Fruit fly (Drosophila melanogaster): ENCODE data around the gene Pdp1.

Gene Pdp1

DNA sequence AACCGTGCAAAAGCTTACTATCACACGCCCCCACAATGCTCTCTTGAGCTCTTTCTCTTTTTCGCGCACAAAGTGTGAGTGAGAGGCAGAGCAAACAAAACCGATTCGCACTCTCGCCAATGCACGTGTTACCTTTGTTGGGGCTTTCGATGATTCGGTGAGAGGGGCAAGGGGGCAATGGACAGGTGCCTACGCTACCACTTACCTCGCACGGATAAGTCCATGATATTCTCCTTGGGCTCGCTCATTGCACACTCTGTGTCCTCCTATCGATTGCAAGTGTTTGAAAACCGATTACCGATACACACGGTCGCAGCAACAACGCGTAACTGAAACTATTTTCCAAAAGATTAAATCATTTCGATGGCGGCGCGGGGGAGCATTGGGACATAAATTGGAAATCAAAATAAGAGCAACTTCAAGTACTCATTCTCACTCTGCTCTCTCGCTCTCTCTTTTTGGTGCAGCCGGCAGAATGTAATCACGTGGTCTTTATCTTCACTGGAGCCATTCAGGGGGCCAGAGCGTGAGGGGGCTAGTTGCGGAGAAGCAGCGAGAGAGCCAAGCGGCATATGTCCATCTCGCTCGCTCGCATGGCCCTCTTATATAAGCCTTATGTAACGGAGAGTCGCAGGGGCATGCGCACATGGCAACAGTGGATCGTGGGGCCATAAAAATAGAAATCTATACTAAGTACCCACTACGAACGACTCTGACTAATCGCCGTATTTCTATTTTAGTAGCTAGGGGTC, at the start of gene Pdp1:
TSS of gene Pdp1 (minus strand) at position 334 of the 752 bp plus-strand sequence.
- no peak for TF ChIP-seq CTCF (optimal IDR thresholded peaks at IDR 0.05)
- no peak for TF ChIP-seq CG8478 (optimal IDR thresholded peaks at IDR 0.05)

DNA sequence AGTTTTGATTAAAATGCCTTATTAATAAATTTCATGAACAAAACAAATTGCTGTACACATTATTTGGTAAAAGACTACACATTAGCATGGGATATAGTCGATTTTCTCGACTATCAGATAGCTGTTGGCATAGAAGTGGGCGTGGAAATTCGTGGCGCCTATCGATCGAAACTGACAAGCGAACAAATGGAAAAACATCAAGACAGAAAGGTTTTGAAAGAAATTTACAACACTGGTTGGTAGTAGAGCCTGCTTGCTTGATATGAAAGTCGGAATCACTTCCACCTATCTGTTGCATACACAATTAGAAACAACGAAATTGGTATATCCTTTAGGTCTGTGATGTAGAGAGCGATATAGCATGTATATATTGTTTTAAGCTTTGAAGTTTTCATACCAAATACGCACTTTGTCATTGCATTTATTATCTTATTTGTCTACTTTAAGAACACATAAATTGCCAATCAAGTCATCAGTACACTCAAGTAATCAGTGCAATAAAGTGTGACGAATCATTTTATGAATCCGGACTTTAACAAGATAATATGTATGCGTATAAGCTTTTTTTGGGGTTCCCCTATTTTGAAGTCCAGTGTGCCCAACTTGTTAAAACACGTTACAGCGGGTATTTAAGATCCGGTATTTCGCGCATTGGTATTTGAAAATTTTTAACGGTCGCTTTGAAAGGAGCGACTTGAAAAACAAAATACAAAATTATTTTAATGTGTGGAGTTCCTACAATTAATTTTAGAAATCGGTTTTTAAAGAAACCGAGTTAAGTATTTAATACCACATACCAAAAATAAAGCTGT, 48.8 kb upstream of the Pdp1 start:
- TF ChIP-seq CG8478 (optimal IDR thresholded peaks at IDR 0.05) (no peak), CTCF (optimal IDR thresholded peaks at IDR 0.05) (no peak)

DNA sequence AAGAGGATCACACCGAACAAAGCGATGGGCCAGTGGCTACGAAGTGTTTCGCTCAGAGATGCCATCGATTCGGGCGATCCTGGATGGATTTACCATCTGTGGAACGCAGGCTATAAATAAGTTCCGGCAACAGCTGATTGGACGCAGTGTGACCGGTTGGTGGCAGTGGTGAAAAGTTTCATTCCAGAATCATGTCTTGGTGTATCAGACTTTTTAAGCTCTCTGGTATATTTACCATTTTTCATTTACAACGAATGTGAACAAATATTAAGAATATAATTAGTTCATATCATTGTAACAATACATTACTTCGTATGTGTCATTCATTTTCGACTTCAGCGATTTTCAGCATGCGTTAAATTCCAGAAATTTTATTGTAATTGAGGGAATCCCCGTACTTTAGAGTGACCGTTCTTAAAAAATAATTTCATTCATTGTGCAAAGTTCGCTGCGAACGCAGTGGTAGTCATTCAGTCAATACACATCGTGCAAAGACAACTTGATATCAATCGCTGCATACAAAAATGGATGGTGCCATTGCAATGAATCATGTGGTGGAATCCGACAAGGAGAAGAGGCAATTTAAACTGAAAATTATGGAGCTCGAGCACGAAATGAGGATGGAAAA, 47.9 kb upstream of the Pdp1 start, which contains the start of gene Tmem43:
TSS of gene Tmem43 (minus strand) at position 152 of the 628 bp plus-strand sequence.
- TF ChIP-seq CTCF (optimal IDR thresholded peaks at IDR 0.05) (no peak), CG8478 (optimal IDR thresholded peaks at IDR 0.05) (no peak)

DNA sequence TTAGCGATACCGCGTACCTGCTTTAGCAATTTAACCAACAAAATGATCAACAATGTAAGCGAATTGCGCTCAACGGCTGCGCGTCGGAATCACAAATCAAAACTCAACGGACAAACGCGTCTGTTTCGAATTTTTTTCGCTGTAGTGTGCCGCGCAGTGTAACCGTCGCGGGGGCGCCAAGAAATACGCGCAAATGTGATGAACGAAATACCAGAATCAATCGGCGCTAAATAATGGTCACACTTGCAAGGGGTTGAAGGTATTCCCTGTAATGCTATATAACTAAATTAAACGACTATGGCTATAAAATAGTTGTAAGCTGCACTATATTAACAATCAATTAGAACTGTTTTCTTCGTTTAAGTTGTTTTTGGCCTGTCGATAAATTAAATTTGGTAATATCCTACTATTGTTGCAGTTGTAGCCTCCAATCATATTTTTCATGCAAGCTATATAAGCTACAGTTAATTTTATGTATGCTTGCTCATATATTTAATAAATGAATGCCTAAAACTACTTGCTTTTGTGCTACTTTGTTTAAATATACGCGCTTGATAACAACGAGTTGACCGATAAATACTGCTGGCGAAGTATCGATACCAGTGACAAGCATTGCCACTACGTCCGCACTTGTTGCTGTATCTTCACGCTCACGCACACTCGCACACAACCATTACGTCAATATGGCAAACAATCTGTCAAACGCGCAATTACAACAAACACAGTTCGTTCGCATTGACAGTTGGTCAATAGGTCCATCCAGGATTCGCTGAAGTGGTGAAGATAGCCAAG, 44.8 kb upstream of the Pdp1 start, which contains the start of the genes pbl and CG8281:
TSS of gene pbl (minus strand) at position 190 of the 792 bp plus-strand sequence.
TSS of gene CG8281 (plus strand) at position 699 of the 792 bp plus-strand sequence.
- TF ChIP-seq CG8478 (optimal IDR thresholded peaks at IDR 0.05) (no peak), CTCF (optimal IDR thresholded peaks at IDR 0.05) (peak in 1 of 2 experiments; percentile 4)

DNA sequence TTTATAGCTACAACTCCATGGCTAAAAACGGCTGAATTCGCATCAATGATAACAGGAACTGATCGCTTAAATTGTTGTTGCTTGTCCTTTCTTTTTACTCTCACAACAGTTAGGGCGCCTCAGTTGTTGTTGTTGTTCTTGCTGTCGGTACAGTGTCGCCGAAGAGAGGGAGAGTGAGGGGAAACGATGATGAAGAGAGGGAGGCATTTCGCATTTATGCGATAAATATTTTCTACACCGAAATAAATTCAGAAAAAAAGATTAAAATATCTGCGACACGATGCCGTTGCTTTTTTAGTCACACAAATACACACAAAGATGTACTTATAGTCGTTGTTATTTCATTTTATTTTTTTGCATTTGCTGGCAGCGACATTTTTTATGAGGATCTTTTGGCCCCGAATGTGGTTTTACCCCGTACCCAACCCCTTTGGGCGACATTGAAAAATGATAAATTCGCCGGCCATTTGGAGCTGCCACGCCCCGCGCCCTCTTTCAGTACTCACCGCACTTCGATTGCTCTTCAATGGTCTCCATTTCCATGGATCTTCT, 43.8 kb upstream of the Pdp1 start:
- TF ChIP-seq CTCF (optimal IDR thresholded peaks at IDR 0.05), result no peak
- TF ChIP-seq CG8478 (optimal IDR thresholded peaks at IDR 0.05), result no peak

DNA sequence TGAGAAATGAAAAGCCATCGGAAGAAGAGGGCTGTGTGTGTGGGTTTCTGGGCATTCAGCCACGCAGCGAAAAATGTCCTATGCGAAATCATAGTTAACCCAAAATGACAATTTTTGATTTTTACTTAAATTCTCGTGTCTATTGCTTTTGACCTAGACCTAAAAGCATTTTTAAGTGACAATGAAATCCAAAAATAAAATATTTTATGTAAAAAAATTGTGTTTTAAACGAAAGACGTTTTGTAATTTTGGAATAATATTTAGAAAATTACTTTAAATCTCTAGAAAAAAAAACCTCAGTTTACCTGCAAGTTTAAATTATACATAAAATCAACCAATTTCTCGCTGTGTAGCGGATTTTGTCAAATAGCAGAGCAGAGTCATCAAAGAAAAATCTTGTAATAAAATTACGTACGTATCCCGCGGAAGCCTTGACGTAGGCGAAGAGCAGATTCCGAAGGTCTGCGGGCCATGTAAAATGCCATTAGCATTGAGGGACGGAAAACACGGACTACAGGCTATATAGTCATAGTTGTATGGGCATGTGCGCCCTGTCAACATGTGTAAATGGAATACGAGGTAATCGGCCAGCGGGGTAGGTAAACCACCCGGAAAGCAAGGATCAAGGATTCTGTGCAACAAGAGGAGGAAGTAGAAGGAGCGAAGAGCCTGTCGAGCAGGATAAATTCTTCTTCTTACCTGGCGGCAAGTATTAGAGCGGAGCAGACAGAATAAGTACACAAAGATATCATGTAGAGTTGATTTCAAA, 42.7 kb upstream of the Pdp1 start:
- TF ChIP-seq CTCF (optimal IDR thresholded peaks at IDR 0.05) (no peak), CG8478 (optimal IDR thresholded peaks at IDR 0.05) (no peak)

DNA sequence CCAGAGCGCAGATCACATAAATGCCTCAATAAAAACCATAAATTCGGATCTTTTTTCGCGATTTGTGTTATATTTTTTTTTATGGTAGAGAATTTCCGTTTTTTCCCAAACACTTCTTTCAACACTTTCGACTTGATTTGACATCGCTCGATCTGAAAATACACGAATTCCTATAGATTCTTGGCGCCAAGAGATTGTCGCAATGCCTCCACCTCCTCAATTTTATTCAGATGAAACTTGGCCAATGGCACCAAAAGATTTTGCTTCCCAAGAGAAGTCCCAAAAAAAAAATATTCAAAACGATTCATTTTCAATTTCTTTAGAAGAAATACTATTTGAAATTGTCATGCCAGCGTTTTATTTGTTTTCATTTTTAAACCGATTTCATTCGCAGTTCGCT, 37.4 kb upstream of the Pdp1 start:
- no peak for TF ChIP-seq CG8478 (optimal IDR thresholded peaks at IDR 0.05)
- no peak for TF ChIP-seq CTCF (optimal IDR thresholded peaks at IDR 0.05)

DNA sequence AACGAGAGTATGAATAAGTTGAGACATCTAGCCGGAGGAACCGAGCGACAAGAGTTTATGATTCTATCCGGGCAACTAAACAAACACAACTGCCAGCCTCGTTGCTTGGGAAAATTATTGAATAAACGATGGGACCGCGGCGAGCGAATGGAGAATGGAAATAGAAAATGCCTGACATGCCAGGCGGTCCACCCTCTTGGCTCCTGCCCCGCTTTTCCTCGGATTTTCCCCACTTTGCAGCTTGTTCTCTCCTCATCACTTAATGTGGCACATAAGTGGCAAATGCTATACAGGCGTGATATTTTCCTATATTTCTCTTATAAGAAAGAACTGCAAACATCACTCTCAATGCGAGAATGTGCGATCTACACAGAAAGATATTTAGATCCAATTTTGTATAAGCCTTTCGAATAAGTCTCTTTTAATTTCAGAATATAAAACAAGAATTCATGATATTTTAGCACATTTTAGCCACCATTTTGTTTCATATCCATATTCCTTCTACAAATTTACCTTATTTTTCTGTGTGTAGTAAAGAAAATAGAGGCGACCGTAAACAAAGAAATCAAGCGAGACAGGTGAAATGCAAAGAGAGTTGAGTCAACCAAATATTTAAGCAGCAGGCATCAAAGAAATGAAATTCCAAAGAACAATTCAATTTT, 36.5 kb upstream of the Pdp1 start:
- TF ChIP-seq CG8478 (optimal IDR thresholded peaks at IDR 0.05), result no peak
- no peak for TF ChIP-seq CTCF (optimal IDR thresholded peaks at IDR 0.05)

DNA sequence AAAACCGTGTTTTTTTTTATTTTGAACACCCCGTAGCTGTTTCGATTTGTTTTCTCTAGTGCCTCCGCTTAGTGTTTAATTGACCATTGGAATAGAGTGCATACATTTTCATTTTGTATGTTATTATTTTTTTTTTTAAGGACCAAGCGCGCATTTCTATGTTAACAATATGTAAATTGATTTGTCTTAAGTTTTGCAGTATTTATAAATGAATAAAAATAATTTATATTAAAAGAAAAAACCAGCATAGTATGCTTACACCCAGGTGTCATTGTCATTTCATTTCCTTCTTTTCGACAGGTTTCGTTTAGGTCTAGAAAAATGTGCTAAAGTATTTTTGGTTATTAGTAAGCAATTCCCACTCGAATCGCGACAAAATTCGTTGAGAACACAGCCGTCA, 27.4 kb upstream of the Pdp1 start, which contains the start of gene eIF4E5:
TSS of gene eIF4E5 (plus strand) at position 301 of the 400 bp plus-strand sequence.
- no peak for TF ChIP-seq CG8478 (optimal IDR thresholded peaks at IDR 0.05)
- no peak for TF ChIP-seq CTCF (optimal IDR thresholded peaks at IDR 0.05)

DNA sequence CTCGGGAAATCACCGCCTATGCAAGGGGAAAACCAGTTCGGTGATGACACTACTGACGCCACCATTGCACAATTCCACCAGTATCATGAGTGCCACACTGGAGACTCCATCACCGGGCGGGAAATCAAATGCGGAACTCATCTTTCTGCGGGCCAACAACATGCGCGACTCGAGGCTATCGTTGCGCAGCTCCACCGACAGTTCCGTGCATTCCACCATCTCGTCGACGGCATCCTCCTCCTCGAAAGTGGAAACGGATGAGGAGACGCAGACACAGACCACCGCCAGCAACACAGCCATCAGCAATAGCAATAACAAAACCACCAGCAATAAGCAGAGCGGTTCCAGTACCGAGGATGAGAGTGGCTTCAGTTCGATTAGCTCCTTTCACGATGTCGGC, 26.7 kb upstream of the Pdp1 start:
- TF ChIP-seq CG8478 (optimal IDR thresholded peaks at IDR 0.05) (no peak), CTCF (optimal IDR thresholded peaks at IDR 0.05) (no peak)

DNA sequence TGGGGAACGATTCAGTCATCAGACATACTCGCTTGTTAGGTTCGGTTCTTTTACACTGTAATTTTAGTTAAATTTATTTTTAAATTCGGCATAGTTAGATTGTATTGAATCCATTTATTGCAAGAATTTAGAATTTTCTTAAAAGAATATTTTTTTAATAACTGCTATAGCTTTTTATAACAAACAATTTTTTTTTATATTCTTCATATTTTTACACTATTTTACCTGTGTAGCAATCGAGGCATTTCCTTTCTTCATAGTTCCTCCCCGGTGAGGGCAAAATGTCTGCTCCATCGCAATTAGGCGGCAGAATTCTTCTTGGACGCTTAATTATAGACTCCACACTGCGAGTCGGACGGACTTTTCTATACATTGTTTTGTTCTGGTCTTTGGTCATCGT, 23.4 kb upstream of the Pdp1 start:
- TF ChIP-seq CTCF (optimal IDR thresholded peaks at IDR 0.05) (no peak), CG8478 (optimal IDR thresholded peaks at IDR 0.05) (no peak)

DNA sequence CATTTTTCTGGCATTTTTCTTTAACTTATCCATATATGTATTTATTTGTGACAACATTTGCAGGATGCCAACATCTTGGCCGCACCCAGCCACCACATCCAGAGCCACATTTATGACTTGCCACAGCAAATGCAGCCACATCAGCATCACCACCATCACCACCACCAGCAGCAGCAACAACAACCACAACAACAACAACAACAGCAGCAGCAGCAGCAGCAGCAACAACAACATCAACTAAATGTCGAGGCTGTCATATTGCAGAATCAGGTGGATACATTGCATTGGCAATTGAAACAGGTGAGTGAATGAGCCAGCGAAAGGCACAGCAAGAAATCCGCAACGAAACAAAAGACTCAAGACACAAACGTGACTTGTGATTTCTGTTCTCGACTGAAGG, 22.8 kb upstream of the Pdp1 start:
- TF ChIP-seq CTCF (optimal IDR thresholded peaks at IDR 0.05), result no peak
- no peak for TF ChIP-seq CG8478 (optimal IDR thresholded peaks at IDR 0.05)

DNA sequence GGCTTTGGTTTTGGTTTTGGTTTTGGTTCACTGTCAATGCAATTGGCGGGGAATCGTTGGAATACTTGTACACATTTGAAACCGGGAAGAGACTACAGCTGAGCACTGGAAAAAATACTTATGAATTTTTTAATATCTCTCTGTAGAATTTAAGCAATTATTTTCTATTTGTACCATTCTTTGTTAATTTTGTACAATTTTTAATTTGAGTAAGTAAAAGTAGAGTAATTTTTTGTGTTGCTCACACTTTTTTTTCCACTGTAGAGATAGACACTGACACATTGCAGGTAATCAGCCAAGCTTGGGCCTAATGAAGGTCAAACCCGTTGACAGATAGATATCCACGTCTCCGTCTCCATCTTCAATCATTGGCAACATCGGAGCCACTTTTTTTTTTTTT, 16.1 kb upstream of the Pdp1 start:
- no peak for TF ChIP-seq CG8478 (optimal IDR thresholded peaks at IDR 0.05)
- TF ChIP-seq CTCF (optimal IDR thresholded peaks at IDR 0.05), result no peak
